Worm (Caenorhabditis elegans) whole organism, L1 larva: ENCODE measurements around the gene ccdc-55.

Experiments
- ama-1 ChIP-seq: fragments of 150-350 bp; optimal IDR thresholded peaks from 2 replicates; lab custom pipeline; 2014
- mdl-1 ChIP-seq, 2 experiments: fragments of 150-350 bp; optimal IDR thresholded peaks; 2 replicates each; lab custom pipeline; 2014 to 2017; ENCODE audit warnings: missing biosample characterization in 2 of 2, missing genetic modification characterization in 2 of 2, inconsistent platforms in 1 of 2
- nhr-28 ChIP-seq: fragments of 150-350 bp; optimal IDR thresholded peaks from 2 replicates; lab custom pipeline; 2014; ENCODE audit warnings: missing biosample characterization, missing genetic modification characterization

- TF ChIP-seq mdl-1 (tag; optimal IDR thresholded peaks at IDR 0.05; lab: Kevin White, UChicago) (no peak), nhr-28 (tag; lab: Kevin White, UChicago) (no peak), ama-1 (lab: Kevin White, UChicago) (no peak)
Observed at ce11 chrIII:4178564-4178963, 10.0 kb upstream of the ccdc-55 start, which contains the start of gene C16C10.2.
